Comparison of ENCODE assay signal across 1 fruit fly cellular context in the genomic region with DNA sequence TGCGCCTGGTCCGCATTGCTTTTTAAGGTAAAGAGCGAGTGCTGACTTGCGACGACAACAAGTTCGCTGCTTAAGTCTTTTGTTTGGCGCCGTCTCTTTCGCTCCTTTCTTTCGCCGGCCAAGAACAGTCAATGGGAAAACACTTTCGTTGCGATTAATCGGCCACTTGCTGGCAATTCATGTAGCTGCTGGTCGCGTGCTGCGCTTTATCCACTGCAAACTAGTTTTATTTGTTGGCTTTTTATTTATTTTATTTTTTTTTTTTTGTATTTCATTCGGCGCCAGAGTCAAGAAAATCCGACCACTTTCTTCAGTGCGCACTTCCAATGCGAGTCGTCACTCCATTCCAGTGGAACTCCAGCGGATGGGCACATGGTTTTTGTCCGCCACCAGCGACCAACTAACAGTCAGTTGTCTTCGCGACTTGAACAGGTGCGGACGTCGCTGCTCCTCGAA.
TF ChIP-seq lines count a peak whose summit lies in the region.

A gene (plus strand): TSS at position 406 of the 456 bp plus-strand sequence.
A gene (plus strand): TSS at position 406 of the 456 bp plus-strand sequence.

TF ChIP-seq in whole organism, prepupa, 60 proteins besides CTCF, POLR2A, EP300 and RAD21 (continued from another document):
- TF ChIP-seq net (GFP tag; optimal IDR thresholded peaks at IDR 0.05; lab: Kevin White, UChicago): no peak
- TF ChIP-seq CG1621 (tag; optimal IDR thresholded peaks at IDR 0.05; lab: Kevin White, UChicago): no peak
- no peak for TF ChIP-seq fkh (GFP tag; optimal IDR thresholded peaks at IDR 0.05; lab: Kevin White, UChicago)
- TF ChIP-seq CG4318 (GFP tag; optimal IDR thresholded peaks at IDR 0.05; lab: Kevin White, UChicago): no peak
- peak; percentile 43 for TF ChIP-seq Sox102F (GFP tag; optimal IDR thresholded peaks at IDR 0.05; lab: Kevin White, UChicago)
- no peak for TF ChIP-seq CG3032 (tag; optimal IDR thresholded peaks at IDR 0.05; lab: Kevin White, UChicago)
- TF ChIP-seq salr (GFP tag; optimal IDR thresholded peaks at IDR 0.05; lab: Kevin White, UChicago): no peak
- no peak for TF ChIP-seq Ets21C (GFP tag; optimal IDR thresholded peaks at IDR 0.05; lab: Kevin White, UChicago)
- no peak for TF ChIP-seq topi (GFP tag; optimal IDR thresholded peaks at IDR 0.05; lab: Kevin White, UChicago)
- no peak for TF ChIP-seq CG11294 (GFP tag; IDR thresholded peaks at IDR 0.05; lab: Robert Waterston, UW)
- TF ChIP-seq Lpt (GFP tag; optimal IDR thresholded peaks at IDR 0.05; lab: Kevin White, UChicago): peak; percentile 3
- no peak for TF ChIP-seq CG6808 (GFP tag; optimal IDR thresholded peaks at IDR 0.05; lab: Kevin White, UChicago)
- no peak for TF ChIP-seq CG6792 (GFP tag; optimal IDR thresholded peaks at IDR 0.05; lab: Kevin White, UChicago)
- no peak for TF ChIP-seq OdsH (GFP tag; optimal IDR thresholded peaks at IDR 0.05; lab: Kevin White, UChicago)
- no peak for TF ChIP-seq dac (GFP tag; optimal IDR thresholded peaks at IDR 0.05; lab: Kevin White, UChicago)
- no peak for TF ChIP-seq CG6163 (GFP tag; IDR thresholded peaks at IDR 0.05; lab: Robert Waterston, UW)
- no peak for TF ChIP-seq CG11902 (GFP tag; optimal IDR thresholded peaks at IDR 0.05; lab: Kevin White, UChicago)
- no peak for TF ChIP-seq CG11762 (GFP tag; optimal IDR thresholded peaks at IDR 0.05; lab: Kevin White, UChicago; ENCODE audit: insufficient read depth)
- no peak for TF ChIP-seq CG6854 (GFP tag; optimal IDR thresholded peaks at IDR 0.05; lab: Kevin White, UChicago)
- TF ChIP-seq Eip78C (GFP tag; lab: Kevin White, UChicago): peak; percentile 72
- TF ChIP-seq Blimp-1 (GFP tag; optimal IDR thresholded peaks at IDR 0.05; lab: Kevin White, UChicago): peak; percentile 95
- TF ChIP-seq CG9139 (GFP tag; optimal IDR thresholded peaks at IDR 0.05; lab: Kevin White, UChicago): no peak
- no peak for TF ChIP-seq CG31627 (GFP tag; optimal IDR thresholded peaks at IDR 0.05; lab: Kevin White, UChicago)
- TF ChIP-seq CG3919 (GFP tag; optimal IDR thresholded peaks at IDR 0.05; lab: Kevin White, UChicago): no peak
- TF ChIP-seq lz (GFP tag; optimal IDR thresholded peaks at IDR 0.05; lab: Kevin White, UChicago): no peak
- TF ChIP-seq Eip75B (GFP tag; optimal IDR thresholded peaks at IDR 0.05; lab: Kevin White, UChicago): peak; percentile 17
- peak; percentile 46; the same call in 2 of the 3 replicates for TF ChIP-seq CG8119 (GFP tag; IDR thresholded peaks at IDR 0.05; lab: Robert Waterston, UW)
- no peak for TF ChIP-seq Smox (GFP tag; optimal IDR thresholded peaks at IDR 0.05; lab: Kevin White, UChicago)
- TF ChIP-seq CG8632 (GFP tag; optimal IDR thresholded peaks at IDR 0.05; lab: Kevin White, UChicago): no peak
- no peak for TF ChIP-seq fd85E (GFP tag; optimal IDR thresholded peaks at IDR 0.05; lab: Kevin White, UChicago)
- no peak for TF ChIP-seq Sox15 (GFP tag; optimal IDR thresholded peaks at IDR 0.05; lab: Kevin White, UChicago)
- no peak for TF ChIP-seq spab (GFP tag; optimal IDR thresholded peaks at IDR 0.05; lab: Kevin White, UChicago)
- TF ChIP-seq Hr39 (GFP tag; optimal IDR thresholded peaks at IDR 0.05; lab: Kevin White, UChicago): no peak
- no peak for TF ChIP-seq Gug (GFP tag; IDR thresholded peaks at IDR 0.05; lab: Robert Waterston, UW)
